Worm (Caenorhabditis elegans) whole organism, young adult: ENCODE measurements around the gene hpo-12.

Experiments used
- B0035.1 ChIP-seq: sonication (generic microtip); optimal IDR thresholded peaks from 2 replicates; lab custom pipeline; 2016; ENCODE audit warnings: missing genetic modification characterization, mild to moderate bottlenecking, missing compliant biosample characterization, missing genotype, missing genetic modification reagents
- F57C9.4 ChIP-seq: sonication (generic microtip); optimal IDR thresholded peaks from 2 replicates; lab custom pipeline; 2017; ENCODE audit warnings: mild to moderate bottlenecking, missing genetic modification characterization, missing compliant biosample characterization
- ama-1 ChIP-seq, 3 experiments: fragments of 150-350 bp in 1 of 3; sonication (generic microtip) in 2 of 3; optimal IDR thresholded peaks; 2 replicates each; lab custom pipeline; 2014 to 2018; ENCODE audit warnings: missing biosample characterization in 2 of 3, missing genetic modification characterization in 2 of 3, missing genetic modification reagents in 2 of 3
- dpl-1 ChIP-seq: fragments of 150-350 bp; optimal IDR thresholded peaks from 2 replicates; lab custom pipeline; 2014; ENCODE audit warnings: missing biosample characterization, missing genetic modification reagents, missing genetic modification characterization
- efl-1 ChIP-seq: fragments of 150-350 bp; optimal IDR thresholded peaks from 2 replicates; lab custom pipeline; 2014; ENCODE audit warnings: missing biosample characterization, missing genetic modification reagents, missing genetic modification characterization
- gei-17 ChIP-seq: fragments of 200-800 bp; sonication (Bioruptor generic); optimal IDR thresholded peaks from 2 replicates; lab custom pipeline; 2018; ENCODE audit warnings: mild to moderate bottlenecking, missing genetic modification characterization, missing compliant biosample characterization
- rcor-1 ChIP-seq: fragments of 200-800 bp; sonication (Bioruptor generic); IDR thresholded peaks from 2 replicates; pipeline ENCODE4 v1.3.6; 2022; ENCODE audit warnings: missing genetic modification reagents, missing genetic modification characterization, missing compliant biosample characterization
- sea-2 ChIP-seq: fragments of 200-800 bp; sonication (Bioruptor generic); IDR thresholded peaks from 2 replicates; pipeline ENCODE4 v1.3.6; 2022; ENCODE audit warnings: missing genetic modification characterization, missing compliant biosample characterization
- snpc-1.3 ChIP-seq: sonication (generic microtip); optimal IDR thresholded peaks from 2 replicates; lab custom pipeline; 2017; ENCODE audit warnings: missing genetic modification characterization, mild to moderate bottlenecking, missing compliant biosample characterization, antibody characterized with exemption, moderate library complexity, missing genotype, missing genetic modification reagents; ENCODE audit not compliant: insufficient read depth
- tlf-1 ChIP-seq: fragments of 200-800 bp; sonication (Bioruptor generic); optimal IDR thresholded peaks from 2 replicates; lab custom pipeline; 2018; ENCODE audit warnings: mild to moderate bottlenecking, missing genetic modification characterization, missing compliant biosample characterization
- zfh-2 ChIP-seq: fragments of 200-800 bp; sonication (Bioruptor generic); conservative IDR thresholded peaks from 2 replicates; pipeline ENCODE4 v1.3.6; 2022; ENCODE audit warnings: missing genetic modification reagents, missing genetic modification characterization, missing compliant biosample characterization
- ztf-26 ChIP-seq: sonication (generic microtip); optimal IDR thresholded peaks from 2 replicates; lab custom pipeline; 2017; ENCODE audit warnings: missing genetic modification characterization, missing compliant biosample characterization

ce11 chrIV:12238851-12239250 lies 44.1 kb upstream of the hpo-12 start, which contains the start of gene sre-19:
- no peak for TF ChIP-seq ztf-26
- no peak for TF ChIP-seq ama-1 (optimal IDR thresholded peaks at IDR 0.05; lab: Kevin White, UChicago)
- TF ChIP-seq ama-1 (GFP tag; optimal IDR thresholded peaks at IDR 0.05; lab: Kevin White, UChicago), result no peak
- TF ChIP-seq tlf-1 (GFP tag; lab: Kevin White, UChicago), result no peak
- TF ChIP-seq dpl-1 (GFP tag; lab: Kevin White, UChicago), result no peak
- no peak for TF ChIP-seq snpc-1.3 (tag; lab: Kevin White, UChicago)
- no peak for TF ChIP-seq gei-17 (GFP tag; lab: Kevin White, UChicago)
- no peak for TF ChIP-seq F57C9.4 (tag; lab: Kevin White, UChicago)
- TF ChIP-seq rcor-1 (GFP tag; lab: Robert Waterston, UW), result no peak
- TF ChIP-seq sea-2 (GFP tag; lab: Robert Waterston, UW), result no peak
- TF ChIP-seq zfh-2 (GFP tag; lab: Robert Waterston, UW), result no peak
- TF ChIP-seq B0035.1, result no peak
- no peak for TF ChIP-seq efl-1 (GFP tag; lab: Kevin White, UChicago)
